Worm (Caenorhabditis elegans) whole organism, L4 larva: ENCODE results near the gene crn-5.

ENCODE experiments used
- D1046.2 ChIP-seq: fragments of 200-800 bp; sonication (Bioruptor generic); IDR thresholded peaks from 2 replicates; pipeline ENCODE4 v1.3.6; 2022; ENCODE audit warnings: missing genetic modification characterization, missing compliant biosample characterization
- F37D6.2 ChIP-seq: sonication (generic microtip); optimal IDR thresholded peaks from 2 replicates; lab custom pipeline; 2016; ENCODE audit warnings: mild to moderate bottlenecking, missing genetic modification characterization, missing compliant biosample characterization
- F44E2.7 ChIP-seq: fragments of 200-800 bp; sonication (Bioruptor generic); IDR thresholded peaks from 2 replicates; pipeline ENCODE4 v2.1.2; 2022; ENCODE audit warnings: missing genetic modification characterization, missing compliant biosample characterization
- F49E8.2 ChIP-seq: sonication (generic microtip); optimal IDR thresholded peaks from 2 replicates; lab custom pipeline; 2016; ENCODE audit warnings: missing compliant biosample characterization, mild to moderate bottlenecking, missing genetic modification characterization, borderline replicate concordance
- R02D3.7 ChIP-seq: fragments of 150-350 bp; sonication (generic microtip); optimal IDR thresholded peaks from 3 replicates; lab custom pipeline; 2014; ENCODE audit warnings: missing biosample characterization, missing genetic modification characterization
- T20F7.1 ChIP-seq: fragments of 200-800 bp; sonication (Bioruptor generic); optimal IDR thresholded peaks from 2 replicates; lab custom pipeline; 2018; ENCODE audit warnings: mild to moderate bottlenecking, missing genetic modification characterization, missing compliant biosample characterization
- T26A8.4 ChIP-seq: fragments of 200-800 bp; sonication (Bioruptor generic); IDR thresholded peaks from 2 replicates; pipeline ENCODE4 v1.3.6; 2022; ENCODE audit warnings: missing genetic modification characterization, missing compliant biosample characterization
- Y105C5A.15 ChIP-seq: fragments of 200-800 bp; sonication (Bioruptor generic); IDR thresholded peaks from 2 replicates; pipeline ENCODE4 v1.3.6; 2022; ENCODE audit warnings: missing genetic modification characterization, missing compliant biosample characterization
- Y48G9A.11 ChIP-seq: fragments of 200-800 bp; sonication (Bioruptor generic); IDR thresholded peaks from 2 replicates; pipeline ENCODE4 v1.3.6; 2022; ENCODE audit warnings: missing genetic modification reagents, missing genetic modification characterization, missing compliant biosample characterization
- Y75B8A.6 ChIP-seq: fragments of 200-800 bp; sonication (Bioruptor generic); IDR thresholded peaks from 2 replicates; pipeline ENCODE4 v1.3.6; 2022; ENCODE audit warnings: missing genetic modification reagents, missing genetic modification characterization, missing compliant biosample characterization
- ZK337.2 ChIP-seq: fragments of 200-800 bp; sonication (Bioruptor generic); IDR thresholded peaks from 2 replicates; pipeline ENCODE4 v1.3.6; 2022; ENCODE audit warnings: missing genetic modification reagents, missing genetic modification characterization, missing compliant biosample characterization
- attf-4 ChIP-seq: sonication (generic microtip); optimal IDR thresholded peaks from 3 replicates; lab custom pipeline; 2017; ENCODE audit warnings: missing biosample characterization, missing genetic modification characterization
- ceh-20 ChIP-seq: fragments of 200-800 bp; sonication (Bioruptor generic); IDR thresholded peaks from 2 replicates; pipeline ENCODE4 v1.3.6; 2022; ENCODE audit warnings: missing genetic modification reagents, missing genetic modification characterization, missing compliant biosample characterization
- ceh-32 ChIP-seq: sonication (generic microtip); optimal IDR thresholded peaks from 2 replicates; lab custom pipeline; 2016; ENCODE audit warnings: mild to moderate bottlenecking, missing genetic modification characterization, missing compliant biosample characterization; ENCODE audit not compliant: poor library complexity
- ceh-82 ChIP-seq: sonication (generic microtip); optimal IDR thresholded peaks from 2 replicates; lab custom pipeline; 2017; ENCODE audit warnings: missing biosample characterization, missing genetic modification characterization
- cey-2 ChIP-seq: sonication (generic microtip); optimal IDR thresholded peaks from 3 replicates; lab custom pipeline; 2017; ENCODE audit warnings: missing genetic modification characterization, mild to moderate bottlenecking, missing compliant biosample characterization, antibody characterized with exemption, borderline replicate concordance; ENCODE audit not compliant: insufficient read depth
- daf-16 ChIP-seq, 3 experiments: sonication (generic microtip); optimal IDR thresholded peaks; 2 replicates each; lab custom pipeline; 2016 to 2017; ENCODE audit warnings: missing genetic modification characterization in 3 of 3, missing genetic modification reagents in 3 of 3, mild to moderate bottlenecking in 2 of 3, missing compliant biosample characterization in 2 of 3, missing biosample characterization in 1 of 3, moderate library complexity in 1 of 3
- dmd-6 ChIP-seq: fragments of 200-800 bp; sonication (Bioruptor generic); IDR thresholded peaks from 2 replicates; pipeline ENCODE4 v1.3.6; 2022; ENCODE audit warnings: missing genetic modification reagents, missing genetic modification characterization, missing compliant biosample characterization
- fos-1 ChIP-seq: fragments of 150-350 bp; optimal IDR thresholded peaks from 2 replicates; lab custom pipeline; 2014; ENCODE audit warnings: missing biosample characterization, missing genetic modification characterization
- gei-8 ChIP-seq: fragments of 200-800 bp; sonication (Bioruptor generic); optimal IDR thresholded peaks from 2 replicates; lab custom pipeline; 2018; ENCODE audit warnings: mild to moderate bottlenecking, missing genetic modification characterization, missing compliant biosample characterization
- hlh-11 ChIP-seq: fragments of 200-800 bp; sonication (Bioruptor generic); optimal IDR thresholded peaks from 2 replicates; lab custom pipeline; 2018; ENCODE audit warnings: mild to moderate bottlenecking, missing genetic modification characterization, missing compliant biosample characterization
- hlh-30 ChIP-seq: sonication (generic microtip); optimal IDR thresholded peaks from 2 replicates; lab custom pipeline; 2017; ENCODE audit warnings: antibody characterized with exemption, mild to moderate bottlenecking, missing genetic modification characterization, missing compliant biosample characterization; ENCODE audit not compliant: insufficient read depth
- jun-1 ChIP-seq: fragments of 150-350 bp; optimal IDR thresholded peaks from 2 replicates; lab custom pipeline; 2014; ENCODE audit warnings: missing biosample characterization, missing genetic modification reagents, missing genetic modification characterization
- lin-13 ChIP-seq: fragments of 150-350 bp; optimal IDR thresholded peaks from 2 replicates; lab custom pipeline; 2014; ENCODE audit warnings: missing biosample characterization, missing genetic modification reagents, missing genetic modification characterization
- lin-15B ChIP-seq: fragments of 150-350 bp; sonication (generic microtip); optimal IDR thresholded peaks from 3 replicates; lab custom pipeline; 2014; ENCODE audit warnings: missing biosample characterization, missing genetic modification characterization
- madf-5 ChIP-seq, 2 experiments: fragments of 200-800 bp; sonication (Bioruptor generic); IDR thresholded peaks; 2 replicates each; pipeline ENCODE4 v1.3.6; 2022; ENCODE audit warnings: missing compliant biosample characterization in 2 of 2, missing genetic modification characterization in 2 of 2
- mdl-1 ChIP-seq, 2 experiments: fragments of 150-350 bp in 1 of 2; sonication (generic microtip) in 1 of 2; optimal IDR thresholded peaks; 2 replicates each; lab custom pipeline; 2014 to 2017; ENCODE audit warnings: missing biosample characterization in 2 of 2, missing genetic modification characterization in 2 of 2
- mdt-29 ChIP-seq: fragments of 200-800 bp; sonication (Bioruptor generic); IDR thresholded peaks from 2 replicates; pipeline ENCODE4 v1.3.6; 2022; ENCODE audit warnings: missing genetic modification reagents, missing genetic modification characterization, missing compliant biosample characterization
- mep-1 ChIP-seq: fragments of 150-350 bp; sonication (generic microtip); optimal IDR thresholded peaks from 3 replicates; lab custom pipeline; 2014; ENCODE audit warnings: missing biosample characterization, missing genetic modification characterization
- mxl-2 ChIP-seq: fragments of 200-800 bp; sonication (Bioruptor generic); conservative IDR thresholded peaks from 2 replicates; pipeline ENCODE4 v1.3.6; 2022; ENCODE audit warnings: missing genetic modification reagents, missing genetic modification characterization, missing compliant biosample characterization
- nhr-11 ChIP-seq: fragments of 150-350 bp; optimal IDR thresholded peaks from 2 replicates; lab custom pipeline; 2014; ENCODE audit warnings: missing biosample characterization, missing genetic modification characterization
- nhr-111 ChIP-seq: fragments of 200-800 bp; sonication (Bioruptor generic); optimal IDR thresholded peaks from 2 replicates; lab custom pipeline; 2018; ENCODE audit warnings: mild to moderate bottlenecking, missing genetic modification characterization, missing compliant biosample characterization
- nhr-28 ChIP-seq: fragments of 150-350 bp; optimal IDR thresholded peaks from 2 replicates; lab custom pipeline; 2014; ENCODE audit warnings: missing biosample characterization, missing genetic modification characterization
- nhr-42 ChIP-seq: fragments of 200-800 bp; sonication (Bioruptor generic); IDR thresholded peaks from 2 replicates; pipeline ENCODE4 v1.3.6; 2022; ENCODE audit warnings: missing genetic modification characterization, missing compliant biosample characterization
- nhr-76 ChIP-seq: fragments of 150-350 bp; optimal IDR thresholded peaks from 2 replicates; lab custom pipeline; 2014; ENCODE audit warnings: missing biosample characterization, missing genetic modification characterization
- pha-4 ChIP-seq, 2 experiments: fragments of 150-350 bp in 1 of 2; fragments of 200-800 bp in 1 of 2; sonication (Bioruptor generic) in 1 of 2; IDR thresholded peaks in 1 of 2; optimal IDR thresholded peaks in 1 of 2; 2 replicates each; pipeline versions ENCODE4 v1.3.6 to Lab custom; 2014 to 2022; ENCODE audit warnings: missing genetic modification characterization in 2 of 2, missing genetic modification reagents in 2 of 2, missing biosample characterization in 1 of 2, missing compliant biosample characterization in 1 of 2
- rbr-2 ChIP-seq: sonication (generic microtip); optimal IDR thresholded peaks from 2 replicates; lab custom pipeline; 2016; ENCODE audit warnings: missing genotype, missing genetic modification characterization, missing compliant biosample characterization
- saeg-2 ChIP-seq: fragments of 200-800 bp; sonication (Bioruptor generic); IDR thresholded peaks from 2 replicates; pipeline ENCODE4 v1.3.6; 2022; ENCODE audit warnings: missing genetic modification reagents, missing genetic modification characterization, missing compliant biosample characterization
- spr-1 ChIP-seq: sonication (generic microtip); optimal IDR thresholded peaks from 2 replicates; lab custom pipeline; 2016; ENCODE audit warnings: mild to moderate bottlenecking, missing genetic modification characterization, missing compliant biosample characterization
- spr-3 ChIP-seq: fragments of 200-800 bp; sonication (Bioruptor generic); optimal IDR thresholded peaks from 2 replicates; lab custom pipeline; 2018; ENCODE audit warnings: mild to moderate bottlenecking, missing genetic modification characterization, missing compliant biosample characterization
- zip-11 ChIP-seq: fragments of 200-800 bp; sonication (Bioruptor generic); IDR thresholded peaks from 2 replicates; pipeline ENCODE4 v1.3.6; 2022; ENCODE audit warnings: missing genetic modification characterization, missing compliant biosample characterization
- zip-2 ChIP-seq: fragments of 150-350 bp; optimal IDR thresholded peaks from 2 replicates; lab custom pipeline; 2014; ENCODE audit warnings: missing biosample characterization, missing genetic modification characterization
- ztf-11 ChIP-seq: fragments of 150-350 bp; optimal IDR thresholded peaks from 2 replicates; lab custom pipeline; 2014; ENCODE audit warnings: missing biosample characterization, missing genetic modification characterization

crn-5 gene

ce11 chrII:10547803-10548693 lies 44.5 kb upstream of the crn-5 start (continued):
- no peak for TF ChIP-seq spr-1
- TF ChIP-seq ztf-11: no peak
- peak; percentile 63; the same call in 1 of the 2 replicates for TF ChIP-seq Y105C5A.15 (GFP tag; lab: Robert Waterston, UW)
- TF ChIP-seq Y75B8A.6 (GFP tag; lab: Robert Waterston, UW): peak; percentile 33; the same call in 1 of the 2 replicates
- TF ChIP-seq nhr-11 (tag; lab: Kevin White, UChicago): no peak
- TF ChIP-seq fos-1 (tag; lab: Kevin White, UChicago): no peak
- peak; percentile 91 for TF ChIP-seq hlh-30 (tag; lab: Kevin White, UChicago)

- peak; percentile 51 for TF ChIP-seq nhr-28 (tag; lab: Kevin White, UChicago)
- peak; percentile 69 for TF ChIP-seq T26A8.4 (GFP tag; lab: Robert Waterston, UW)
- no peak for TF ChIP-seq lin-15B (tag; lab: Kevin White, UChicago)
- TF ChIP-seq mep-1: peak; percentile 89
- TF ChIP-seq ceh-32: no peak
- peak; percentile 77 for TF ChIP-seq pha-4 (GFP tag; IDR thresholded peaks at IDR 0.05; lab: Robert Waterston, UW)
- TF ChIP-seq pha-4 (tag; optimal IDR thresholded peaks at IDR 0.05; lab: Kevin White, UChicago): peak; percentile 79
- TF ChIP-seq mxl-2 (GFP tag; lab: Robert Waterston, UW): no peak
- no peak for TF ChIP-seq gei-8 (GFP tag; lab: Kevin White, UChicago)
- TF ChIP-seq ceh-20: peak; percentile 61; the same call in 1 of the 2 replicates
- TF ChIP-seq R02D3.7 (tag; lab: Kevin White, UChicago): no peak
- TF ChIP-seq T20F7.1: peak; percentile 66
- peak; percentile 20 for TF ChIP-seq lin-13
- TF ChIP-seq hlh-30 (tag; lab: Kevin White, UChicago): peak; percentile 96
- no peak for TF ChIP-seq ceh-82
- TF ChIP-seq mdt-29 (GFP tag; lab: Robert Waterston, UW): peak; percentile 75
- no peak for TF ChIP-seq D1046.2 (GFP tag; lab: Robert Waterston, UW)
- TF ChIP-seq ZK337.2 (GFP tag; lab: Robert Waterston, UW): no peak
- TF ChIP-seq F37D6.2 (tag; lab: Kevin White, UChicago): peak; percentile 61
- peak; percentile 76 for TF ChIP-seq dmd-6 (GFP tag; lab: Robert Waterston, UW)
- TF ChIP-seq zip-11 (GFP tag; lab: Robert Waterston, UW): no peak
- peak; percentile 63 for TF ChIP-seq spr-1
- TF ChIP-seq ztf-11: no peak
- TF ChIP-seq daf-16 (GFP tag; optimal IDR thresholded peaks at IDR 0.05; lab: Kevin White, UChicago): peak; percentile 19 to 21
- peak; percentile 62 for TF ChIP-seq daf-16 (tag; optimal IDR thresholded peaks at IDR 0.05; lab: Kevin White, UChicago)
- no peak for TF ChIP-seq Y48G9A.11 (GFP tag; lab: Robert Waterston, UW)
- no peak for TF ChIP-seq attf-4
- peak; percentile 82 for TF ChIP-seq hlh-11
- TF ChIP-seq madf-5 (GFP tag; IDR thresholded peaks at IDR 0.05; lab: Robert Waterston, UW): peak in 1 of 2 experiments; percentile 75; a peak in 1 of 4 replicates
- no peak for TF ChIP-seq spr-3 (GFP tag; lab: Kevin White, UChicago)
- TF ChIP-seq saeg-2 (GFP tag; lab: Robert Waterston, UW): 0 out of 2 replicates have a peak, but pooled peaks have one; percentile 28
- TF ChIP-seq mdl-1 (tag; optimal IDR thresholded peaks at IDR 0.05; lab: Kevin White, UChicago): peak; percentile 89 to 95
- peak; percentile 38 for TF ChIP-seq jun-1 (tag; lab: Kevin White, UChicago)
- TF ChIP-seq nhr-76: no peak
- no peak for TF ChIP-seq Y105C5A.15 (GFP tag; lab: Robert Waterston, UW)
- no peak for TF ChIP-seq zip-2 (tag; lab: Kevin White, UChicago)
- TF ChIP-seq rbr-2 (tag; lab: Kevin White, UChicago): peak; percentile 91
- TF ChIP-seq nhr-111 (GFP tag; lab: Kevin White, UChicago): no peak
- peak; percentile 69 for TF ChIP-seq cey-2
- TF ChIP-seq F44E2.7 (GFP tag; lab: Robert Waterston, UW): no peak
- peak; percentile 74 for TF ChIP-seq nhr-42
- TF ChIP-seq F49E8.2 (tag; lab: Kevin White, UChicago): no peak
These were observed 43.5 kb upstream of the crn-5 start for ce11 chrII:10548778-10549671.
